Fruit fly (Drosophila melanogaster): ENCODE results near the gene Nep1.

The Nep1 gene

dm6 chrX:6090809-6091667 lies at the start of gene Nep1, which contains the start of gene Mipp2:
Gene Nep1 (plus strand): TSS chrX:6091205.
Gene Mipp2 (minus strand): TSS chrX:6091471.
- TF ChIP-seq sob (GFP tag; IDR thresholded peaks at IDR 0.05) (peak; percentile 51; the same call in 1 of the 2 replicates), CG9215 (GFP tag; IDR thresholded peaks at IDR 0.05) (peak; percentile 29; the same call in 1 of the 2 replicates), CG12155 (GFP tag; optimal IDR thresholded peaks at IDR 0.05) (peak; percentile 0), Aef1 (GFP tag; IDR thresholded peaks at IDR 0.05) (peak; percentile 64), Ada2b (GFP tag; IDR thresholded peaks at IDR 0.05) (0 out of 2 replicates have a peak, but pooled peaks have one; percentile 6), Oli (tag; optimal IDR thresholded peaks at IDR 0.05) (peak; percentile 28), CG6854 (GFP tag; optimal IDR thresholded peaks at IDR 0.05) (peak; percentile 1), CG12299 (tag; optimal IDR thresholded peaks at IDR 0.05) (peak; percentile 10), CG16863 (GFP tag; optimal IDR thresholded peaks at IDR 0.05) (peak; percentile 29), hth (optimal IDR thresholded peaks at IDR 0.05) (no peak), ind (GFP tag; optimal IDR thresholded peaks at IDR 0.05) (peak; percentile 11), CG6689 (GFP tag; IDR thresholded peaks at IDR 0.05) (peak; percentile 25; the same call in 1 of the 2 replicates), Sox102F (GFP tag; optimal IDR thresholded peaks at IDR 0.05) (no peak), Ptx1 (GFP tag; IDR thresholded peaks at IDR 0.05) (peak; percentile 48), row (GFP tag; IDR thresholded peaks at IDR 0.05) (peak; percentile 89), fd3F (GFP tag; optimal IDR thresholded peaks at IDR 0.05) (no peak), CG2678 (tag; optimal IDR thresholded peaks at IDR 0.05) (peak; percentile 52), chif (GFP tag; optimal IDR thresholded peaks at IDR 0.05) (peak in 1 of 2 experiments; percentile 23), run (tag; optimal IDR thresholded peaks at IDR 0.05) (no peak), jumu (GFP tag; optimal IDR thresholded peaks at IDR 0.05) (peak; percentile 59), rib (GFP tag; IDR thresholded peaks at IDR 0.05) (no peak), unpg (GFP tag; optimal IDR thresholded peaks at IDR 0.05) (peak; percentile 48), CG1603 (tag; optimal IDR thresholded peaks at IDR 0.05) (peak; percentile 36), Gug (GFP tag; IDR thresholded peaks at IDR 0.05) (peak; percentile 44; the same call in 3 of the 4 replicates), E2f1 (GFP tag; IDR thresholded peaks at IDR 0.05) (peak; percentile 51), Dref (GFP tag; IDR thresholded peaks at IDR 0.05) (peak; percentile 36; the same call in 1 of the 2 replicates), Sin3A (optimal IDR thresholded peaks at IDR 0.05) (peak; percentile 41), CG3281 (GFP tag; optimal IDR thresholded peaks at IDR 0.05) (peak; percentile 16), CG2712 (tag; optimal IDR thresholded peaks at IDR 0.05) (peak; percentile 18), slbo (GFP tag; IDR thresholded peaks at IDR 0.05) (peak; percentile 76), Taf1 (GFP tag; IDR thresholded peaks at IDR 0.05) (peak; percentile 35; the same call in 1 of the 2 replicates), CG1024 (GFP tag; IDR thresholded peaks at IDR 0.05) (no peak), Hsf (GFP tag; optimal IDR thresholded peaks at IDR 0.05) (peak; percentile 2), BtbVII (GFP tag; optimal IDR thresholded peaks at IDR 0.05) (peak; percentile 17), HLH3B (GFP tag; IDR thresholded peaks at IDR 0.05) (peak; percentile 32; the same call in 1 of the 2 replicates), CG18599 (GFP tag; optimal IDR thresholded peaks at IDR 0.05) (peak; percentile 33), sc (optimal IDR thresholded peaks at IDR 0.05) (no peak), sc (GFP tag; optimal IDR thresholded peaks at IDR 0.05) (no peak), Neu2 (GFP tag; optimal IDR thresholded peaks at IDR 0.05; ENCODE audit: borderline replicate concordance) (no peak), CG3407 (GFP tag; optimal IDR thresholded peaks at IDR 0.05) (no peak), Dek (tag; optimal IDR thresholded peaks at IDR 0.05) (peak; percentile 4), Sry-δ (GFP tag; optimal IDR thresholded peaks at IDR 0.05) (peak; percentile 18), CG17359 (tag; optimal IDR thresholded peaks at IDR 0.05) (peak; percentile 11), sug (tag; optimal IDR thresholded peaks at IDR 0.05) (peak; percentile 8), slou (GFP tag; optimal IDR thresholded peaks at IDR 0.05) (no peak), CG7357 (GFP tag; IDR thresholded peaks at IDR 0.05) (peak; percentile 32; the same call in 2 of the 3 replicates), CG7839 (tag; optimal IDR thresholded peaks at IDR 0.05) (peak; percentile 64), CG30431 (GFP tag; optimal IDR thresholded peaks at IDR 0.05) (no peak), CG13296 (GFP tag; optimal IDR thresholded peaks at IDR 0.05) (peak; percentile 2), dati (GFP tag; IDR thresholded peaks at IDR 0.05) (no peak)
